Fruit fly (Drosophila melanogaster) whole organism, adult: Measurements from ENCODE around the gene CG11854.

Source experiments
- CG12768 ChIP-seq: fragments of 200-800 bp; sonication (Bioruptor generic); optimal IDR thresholded peaks from 2 replicates; lab custom pipeline; 2017; ENCODE audit warnings: missing biosample characterization, missing genetic modification characterization, mild to moderate bottlenecking, moderate library complexity, missing genetic modification reagents
- pad ChIP-seq: fragments of 200-800 bp; sonication (Bioruptor generic); optimal IDR thresholded peaks from 3 replicates; lab custom pipeline; 2017; ENCODE audit warnings: missing biosample characterization, missing genetic modification characterization, mild to moderate bottlenecking, moderate library complexity, missing genetic modification reagents

DNA sequence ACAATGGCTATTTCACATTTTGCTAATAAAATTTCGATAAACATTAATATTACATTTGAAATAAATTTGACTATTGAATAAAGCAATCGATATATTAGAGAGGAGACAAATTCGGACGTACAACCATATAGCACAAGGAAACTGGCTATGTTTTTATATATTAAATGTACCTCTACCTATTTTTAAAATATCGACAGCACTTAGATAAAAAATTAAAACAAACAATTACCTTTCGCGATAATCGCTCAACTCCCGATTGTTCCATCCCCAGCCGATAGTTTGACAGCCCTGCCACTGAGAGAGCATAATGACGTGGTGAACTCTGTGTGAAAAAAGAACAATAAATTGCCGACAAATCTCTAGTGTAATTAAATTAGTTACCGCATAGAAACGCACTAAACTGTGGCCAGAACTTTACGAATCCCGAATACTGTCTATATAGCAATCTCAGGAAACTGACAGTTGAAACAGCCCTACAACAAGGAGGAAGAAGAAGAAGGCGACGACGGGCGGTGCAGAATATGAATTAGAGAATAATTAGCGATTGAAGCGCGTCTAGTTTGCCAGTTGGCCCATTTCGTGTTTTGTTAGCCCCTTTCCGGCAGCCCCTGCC, 16.9 kb downstream of the CG11854 start, which contains the start of gene CG11857:
- TF ChIP-seq CG12768 (peak; percentile 98), pad (GFP tag; lab: Kevin White, UChicago) (peak; percentile 89)
